Fruit fly (Drosophila melanogaster): ENCODE results near the gene CG18766.
A peak's percentile ranks its signal among the peaks of the same experiment; 100 is the strongest.

The CG18766 gene

dm6 chr3R:27198883-27199780, 45.9 kb downstream of the CG18766 start (continued):
- TF ChIP-seq CG6808 (GFP tag; optimal IDR thresholded peaks at IDR 0.05) (peak; percentile 49), CG6854 (GFP tag; optimal IDR thresholded peaks at IDR 0.05) (peak; percentile 46), fkh (GFP tag; optimal IDR thresholded peaks at IDR 0.05) (no peak), Ets21C (GFP tag; optimal IDR thresholded peaks at IDR 0.05) (no peak), svp (GFP tag) (peak; percentile 60), Lpt (GFP tag; optimal IDR thresholded peaks at IDR 0.05) (no peak), Hr4 (GFP tag; optimal IDR thresholded peaks at IDR 0.05) (no peak), CG7368 (GFP tag; optimal IDR thresholded peaks at IDR 0.05) (peak; percentile 24), Hr39 (GFP tag; optimal IDR thresholded peaks at IDR 0.05) (peak; percentile 27), Sox15 (GFP tag; optimal IDR thresholded peaks at IDR 0.05) (peak; percentile 47), CG8319 (GFP tag; optimal IDR thresholded peaks at IDR 0.05) (peak; percentile 40), eg (GFP tag; IDR thresholded peaks at IDR 0.05) (no peak), Sox102F (GFP tag; optimal IDR thresholded peaks at IDR 0.05) (peak; percentile 13), fd85E (GFP tag; optimal IDR thresholded peaks at IDR 0.05) (no peak), esn (GFP tag; optimal IDR thresholded peaks at IDR 0.05) (peak; percentile 42), dsx (GFP tag; optimal IDR thresholded peaks at IDR 0.05; ENCODE audit: poor library complexity, severe bottlenecking) (peak; percentile 0), CG9139 (GFP tag; optimal IDR thresholded peaks at IDR 0.05) (no peak), CG1621 (tag; optimal IDR thresholded peaks at IDR 0.05) (no peak), CG31627 (GFP tag; optimal IDR thresholded peaks at IDR 0.05) (peak; percentile 33), CG32006 (GFP tag; optimal IDR thresholded peaks at IDR 0.05) (no peak), salr (GFP tag; optimal IDR thresholded peaks at IDR 0.05) (peak in 1 of 2 experiments; percentile 12), CG10669 (GFP tag; optimal IDR thresholded peaks at IDR 0.05) (peak; percentile 67), Met (GFP tag; optimal IDR thresholded peaks at IDR 0.05) (no peak), lz (GFP tag; optimal IDR thresholded peaks at IDR 0.05) (peak; percentile 25), CG16779 (tag; optimal IDR thresholded peaks at IDR 0.05) (no peak), acj6 (GFP tag; optimal IDR thresholded peaks at IDR 0.05) (peak; percentile 53), achi (GFP tag; optimal IDR thresholded peaks at IDR 0.05) (peak; percentile 25), CG8632 (GFP tag; optimal IDR thresholded peaks at IDR 0.05) (peak; percentile 39), Blimp-1 (GFP tag; optimal IDR thresholded peaks at IDR 0.05) (no peak)

dm6 chr3R:27197581-27197980, 47.5 kb downstream of the CG18766 start:
- TF ChIP-seq CG1621 (tag; optimal IDR thresholded peaks at IDR 0.05) (peak; percentile 11), topi (GFP tag; optimal IDR thresholded peaks at IDR 0.05) (peak; percentile 26), salr (GFP tag; optimal IDR thresholded peaks at IDR 0.05) (peak in 1 of 2 experiments; percentile 14), CG16779 (tag; optimal IDR thresholded peaks at IDR 0.05) (no peak), CG3919 (GFP tag; optimal IDR thresholded peaks at IDR 0.05) (peak; percentile 63), CG8119 (GFP tag; IDR thresholded peaks at IDR 0.05) (no peak), spab (GFP tag; optimal IDR thresholded peaks at IDR 0.05) (peak; percentile 40), CG32006 (GFP tag; optimal IDR thresholded peaks at IDR 0.05) (peak; percentile 4), CG10669 (GFP tag; optimal IDR thresholded peaks at IDR 0.05) (peak; percentile 40), Smox (GFP tag; optimal IDR thresholded peaks at IDR 0.05) (peak; percentile 10), CG3032 (tag; optimal IDR thresholded peaks at IDR 0.05) (peak; percentile 39), esn (GFP tag; optimal IDR thresholded peaks at IDR 0.05) (peak; percentile 40), Sox14 (GFP tag; optimal IDR thresholded peaks at IDR 0.05) (peak; percentile 4), CG9139 (GFP tag; optimal IDR thresholded peaks at IDR 0.05) (peak; percentile 6), pdm3 (GFP tag; optimal IDR thresholded peaks at IDR 0.05) (peak; percentile 24), dsx (GFP tag; optimal IDR thresholded peaks at IDR 0.05; ENCODE audit: poor library complexity, severe bottlenecking) (peak; percentile 38), Eip75B (GFP tag; optimal IDR thresholded peaks at IDR 0.05) (peak; percentile 22), Hr39 (GFP tag; optimal IDR thresholded peaks at IDR 0.05) (peak; percentile 6), cyc (GFP tag; optimal IDR thresholded peaks at IDR 0.05) (no peak), fkh (GFP tag; optimal IDR thresholded peaks at IDR 0.05) (no peak), CG8632 (GFP tag; optimal IDR thresholded peaks at IDR 0.05) (no peak), Sox15 (GFP tag; optimal IDR thresholded peaks at IDR 0.05) (no peak), acj6 (GFP tag; optimal IDR thresholded peaks at IDR 0.05) (peak; percentile 44), CG6792 (GFP tag; optimal IDR thresholded peaks at IDR 0.05) (no peak), Lpt (GFP tag; optimal IDR thresholded peaks at IDR 0.05) (no peak), CG34406 (GFP tag; optimal IDR thresholded peaks at IDR 0.05) (peak; percentile 14), CG6854 (GFP tag; optimal IDR thresholded peaks at IDR 0.05) (no peak), CG6808 (GFP tag; optimal IDR thresholded peaks at IDR 0.05) (peak; percentile 52), lz (GFP tag; optimal IDR thresholded peaks at IDR 0.05) (peak; percentile 15), CG11902 (GFP tag; optimal IDR thresholded peaks at IDR 0.05) (no peak), fd59A (GFP tag; optimal IDR thresholded peaks at IDR 0.05) (peak; percentile 10), Eip78C (GFP tag) (peak; percentile 88), Eip93F (GFP tag; optimal IDR thresholded peaks at IDR 0.05) (no peak), CG10631 (GFP tag; optimal IDR thresholded peaks at IDR 0.05) (peak; percentile 48), Hr4 (GFP tag; optimal IDR thresholded peaks at IDR 0.05) (peak; percentile 27)

All from whole organism, prepupa.